Fruit fly (Drosophila melanogaster) whole organism, embryonic: ENCODE results near the gene CG43078.
A peak's percentile ranks its signal among the peaks of the same experiment; 100 is the strongest.

Source experiments
- Adf1 ChIP-seq: fragments of 200-800 bp; sonication (Bioruptor generic); IDR thresholded peaks from 2 replicates; pipeline ENCODE4 v1.3.6; 2022; ENCODE audit warnings: missing biosample characterization, missing genetic modification characterization
- Aef1 ChIP-seq: fragments of 200-800 bp; sonication (Bioruptor generic); IDR thresholded peaks from 3 replicates; pipeline ENCODE4 v1.3.6; 2022; ENCODE audit warnings: missing biosample characterization, missing genetic modification characterization
- BEAF-32 ChIP-seq: fragments of 200-800 bp; sonication (Bioruptor generic); optimal IDR thresholded peaks from 3 replicates; lab custom pipeline; 2017; ENCODE audit warnings: missing biosample characterization, missing genetic modification characterization, mild to moderate bottlenecking, moderate library complexity, missing genetic modification reagents
- Bdp1 ChIP-seq: fragments of 200-800 bp; sonication (Bioruptor generic); optimal IDR thresholded peaks from 3 replicates; lab custom pipeline; 2016; ENCODE audit warnings: missing biosample characterization, missing genetic modification characterization
- CG10267 ChIP-seq: fragments of 200-800 bp; sonication (Bioruptor generic); optimal IDR thresholded peaks from 2 replicates; lab custom pipeline; 2018; ENCODE audit warnings: missing biosample characterization, mild to moderate bottlenecking, missing genetic modification characterization, moderate library complexity
- CG10274 ChIP-seq: fragments of 200-800 bp; sonication (Bioruptor generic); optimal IDR thresholded peaks from 3 replicates; lab custom pipeline; 2017; ENCODE audit warnings: missing biosample characterization, mild to moderate bottlenecking, missing genetic modification characterization
- CG10366 ChIP-seq: fragments of 200-800 bp; sonication (Bioruptor generic); IDR thresholded peaks from 2 replicates; pipeline ENCODE4 v1.3.6; 2022; ENCODE audit warnings: missing biosample characterization, missing genetic modification characterization
- CG10431 ChIP-seq: fragments of 200-800 bp; sonication (Bioruptor generic); optimal IDR thresholded peaks from 3 replicates; lab custom pipeline; 2018; ENCODE audit warnings: missing biosample characterization, mild to moderate bottlenecking, missing genetic modification characterization
- CG11398 ChIP-seq: fragments of 200-800 bp; sonication (Bioruptor generic); optimal IDR thresholded peaks from 2 replicates; lab custom pipeline; 2016; ENCODE audit warnings: missing biosample characterization, missing genetic modification characterization
- CG11723 ChIP-seq: fragments of 200-800 bp; sonication (Bioruptor generic); optimal IDR thresholded peaks from 2 replicates; lab custom pipeline; 2017; ENCODE audit warnings: missing biosample characterization, mild to moderate bottlenecking, missing genetic modification characterization
- CG13123 ChIP-seq: fragments of 200-800 bp; sonication (Bioruptor generic); optimal IDR thresholded peaks from 2 replicates; lab custom pipeline; 2016; ENCODE audit warnings: missing biosample characterization, missing genetic modification characterization
- CG13296 ChIP-seq: fragments of 200-800 bp; sonication (Bioruptor generic); optimal IDR thresholded peaks from 3 replicates; lab custom pipeline; 2018; ENCODE audit warnings: missing biosample characterization, mild to moderate bottlenecking, missing genetic modification characterization
- CG14050 ChIP-seq: fragments of 200-800 bp; sonication (Bioruptor generic); IDR thresholded peaks from 3 replicates; pipeline ENCODE4 v1.3.6; 2022; ENCODE audit warnings: missing biosample characterization, missing genetic modification characterization
- CG1603 ChIP-seq: fragments of 200-800 bp; sonication (Bioruptor generic); optimal IDR thresholded peaks from 2 replicates; lab custom pipeline; 2019; ENCODE audit warnings: missing biosample characterization, mild to moderate bottlenecking, missing genetic modification characterization, moderate library complexity
- CG18011 ChIP-seq: fragments of 200-800 bp; sonication (Bioruptor generic); optimal IDR thresholded peaks from 2 replicates; lab custom pipeline; 2017; ENCODE audit warnings: missing biosample characterization, missing genetic modification characterization, mild to moderate bottlenecking, moderate library complexity, missing genotype
- CG18262 ChIP-seq: fragments of 200-800 bp; optimal IDR thresholded peaks from 3 replicates; lab custom pipeline; 2019; ENCODE audit warnings: missing biosample characterization, mild to moderate bottlenecking, missing genetic modification characterization, moderate library complexity
- CG2678 ChIP-seq: fragments of 200-800 bp; sonication (Bioruptor generic); optimal IDR thresholded peaks from 3 replicates; lab custom pipeline; 2019; ENCODE audit warnings: missing biosample characterization, mild to moderate bottlenecking, missing genetic modification characterization, moderate library complexity
- CG3726 ChIP-seq: fragments of 200-800 bp; sonication (Bioruptor generic); IDR thresholded peaks from 3 replicates; pipeline ENCODE4, ENCODE4 v1.3.6; 2022; ENCODE audit warnings: missing biosample characterization, missing genetic modification characterization
- CG6654 ChIP-seq: fragments of 200-800 bp; sonication (Bioruptor generic); optimal IDR thresholded peaks from 2 replicates; lab custom pipeline; 2017; ENCODE audit warnings: missing biosample characterization, mild to moderate bottlenecking, missing genetic modification characterization
- CG6813 ChIP-seq: fragments of 200-800 bp; sonication (Bioruptor generic); optimal IDR thresholded peaks from 2 replicates; lab custom pipeline; 2017; ENCODE audit warnings: missing biosample characterization, missing genetic modification characterization, mild to moderate bottlenecking, moderate library complexity, missing genetic modification reagents
- CG7556 ChIP-seq: fragments of 200-800 bp; sonication (Bioruptor generic); optimal IDR thresholded peaks from 2 replicates; lab custom pipeline; 2017; ENCODE audit warnings: missing biosample characterization, mild to moderate bottlenecking, missing genetic modification characterization
- CG8359 ChIP-seq: fragments of 200-800 bp; sonication (Bioruptor generic); optimal IDR thresholded peaks from 2 replicates; lab custom pipeline; 2017; ENCODE audit warnings: missing biosample characterization, mild to moderate bottlenecking, missing genetic modification characterization, borderline replicate concordance
- CG9797 ChIP-seq: fragments of 200-800 bp; sonication (Bioruptor generic); optimal IDR thresholded peaks from 3 replicates; lab custom pipeline; 2018; ENCODE audit warnings: missing biosample characterization, mild to moderate bottlenecking, missing genetic modification characterization
- CHES-1-like ChIP-seq: fragments of 200-800 bp; sonication (Bioruptor generic); optimal IDR thresholded peaks from 2 replicates; lab custom pipeline; 2016; ENCODE audit warnings: missing biosample characterization, missing genetic modification characterization
- CTCF ChIP-seq: fragments of 200-800 bp; sonication (Bioruptor generic); optimal IDR thresholded peaks from 2 replicates; lab custom pipeline; 2017; ENCODE audit warnings: missing biosample characterization, mild to moderate bottlenecking, missing genetic modification characterization, moderate library complexity
- Dad ChIP-seq: fragments of 200-800 bp; sonication (Bioruptor generic); optimal IDR thresholded peaks from 3 replicates; lab custom pipeline; 2016; ENCODE audit warnings: missing biosample characterization, missing genetic modification characterization
- Dp ChIP-seq: fragments of 200-800 bp; sonication (Bioruptor generic); optimal IDR thresholded peaks from 2 replicates; lab custom pipeline; 2018; ENCODE audit warnings: missing biosample characterization, mild to moderate bottlenecking, missing genetic modification characterization, moderate library complexity
- E2f1 ChIP-seq: fragments of 200-800 bp; sonication (Bioruptor generic); IDR thresholded peaks from 2 replicates; pipeline ENCODE4 v1.3.6; 2022; ENCODE audit warnings: missing biosample characterization, missing genetic modification characterization
- Ets97D ChIP-seq: fragments of 200-800 bp; sonication (Bioruptor generic); optimal IDR thresholded peaks from 3 replicates; lab custom pipeline; 2016; ENCODE audit warnings: missing biosample characterization, missing genetic modification characterization
- HLHmδ ChIP-seq: fragments of 200-800 bp; sonication (Bioruptor generic); optimal IDR thresholded peaks from 2 replicates; lab custom pipeline; 2018; ENCODE audit warnings: missing biosample characterization, mild to moderate bottlenecking, missing genetic modification characterization, moderate library complexity
- HmgZ ChIP-seq: fragments of 200-800 bp; sonication (Bioruptor generic); optimal IDR thresholded peaks from 2 replicates; lab custom pipeline; 2018; ENCODE audit warnings: missing biosample characterization, mild to moderate bottlenecking, missing genetic modification characterization
- Lhr ChIP-seq: fragments of 200-800 bp; sonication (Bioruptor generic); optimal IDR thresholded peaks from 3 replicates; lab custom pipeline; 2017; ENCODE audit warnings: mild to moderate bottlenecking, missing biosample characterization, missing genetic modification reagents, missing genetic modification characterization
- Med ChIP-seq: fragments of 200-800 bp; sonication (Bioruptor generic); peaks from one replicate; lab custom pipeline; 2016; ENCODE audit warnings: missing biosample characterization, missing genetic modification characterization, mild to moderate bottlenecking, inconsistent platforms, moderate library complexity
- Oli ChIP-seq: fragments of 200-800 bp; sonication (Bioruptor generic); optimal IDR thresholded peaks from 2 replicates; lab custom pipeline; 2018; ENCODE audit warnings: missing biosample characterization, mild to moderate bottlenecking, missing genetic modification characterization, moderate library complexity
- Rx ChIP-seq: fragments of 200-800 bp; sonication (Bioruptor generic); IDR thresholded peaks from 2 replicates; pipeline ENCODE4 v1.3.6; 2022; ENCODE audit warnings: missing biosample characterization, missing genetic modification characterization
- Sry-δ ChIP-seq: fragments of 200-800 bp; sonication (Bioruptor generic); optimal IDR thresholded peaks from 2 replicates; lab custom pipeline; 2016; ENCODE audit warnings: missing biosample characterization, missing genetic modification characterization
- Taf1 ChIP-seq: fragments of 200-800 bp; sonication (Bioruptor generic); IDR thresholded peaks from 2 replicates; pipeline ENCODE4 v1.3.6; 2022; ENCODE audit warnings: missing biosample characterization, missing genetic modification characterization
- crp ChIP-seq, 2 experiments: fragments of 200-800 bp; sonication (Bioruptor generic); optimal IDR thresholded peaks; 2 replicates in 1 of 2; 3 replicates in 1 of 2; lab custom pipeline; 2017; ENCODE audit warnings: missing biosample characterization in 2 of 2, missing genetic modification characterization in 2 of 2, mild to moderate bottlenecking in 1 of 2, moderate library complexity in 1 of 2
- da ChIP-seq: fragments of 200-800 bp; sonication (Bioruptor generic); optimal IDR thresholded peaks from 2 replicates; lab custom pipeline; 2016; ENCODE audit warnings: missing biosample characterization, missing genetic modification characterization
- dm ChIP-seq: fragments of 200-800 bp; sonication (Bioruptor generic); optimal IDR thresholded peaks from 3 replicates; lab custom pipeline; 2016; ENCODE audit warnings: missing biosample characterization, missing genetic modification characterization
- dpn ChIP-seq, 2 experiments: fragments of 200-800 bp; sonication (Bioruptor generic); optimal IDR thresholded peaks; 3 replicates each; lab custom pipeline; 2016; ENCODE audit warnings: missing biosample characterization in 2 of 2, missing genetic modification characterization in 2 of 2
- inv ChIP-seq: fragments of 200-800 bp; sonication (Bioruptor generic); IDR thresholded peaks from 2 replicates; pipeline ENCODE4 v1.3.6; 2022; ENCODE audit warnings: missing biosample characterization, missing genetic modification characterization; ENCODE audit not compliant: partially characterized antibody
- nerfin-2 ChIP-seq: fragments of 200-800 bp; sonication (Bioruptor generic); IDR thresholded peaks from 2 replicates; pipeline ENCODE4 v1.3.6; 2022; ENCODE audit warnings: missing biosample characterization, missing genetic modification characterization; ENCODE audit not compliant: partially characterized antibody
- nmo ChIP-seq: fragments of 200-800 bp; sonication (Bioruptor generic); optimal IDR thresholded peaks from 2 replicates; lab custom pipeline; 2018; ENCODE audit warnings: missing biosample characterization, mild to moderate bottlenecking, missing genetic modification characterization, moderate library complexity
- odd ChIP-seq: fragments of 200-800 bp; sonication (Bioruptor generic); optimal IDR thresholded peaks from 2 replicates; lab custom pipeline; 2017; ENCODE audit warnings: missing biosample characterization, mild to moderate bottlenecking, missing genetic modification characterization
- otp ChIP-seq: fragments of 200-800 bp; sonication (Bioruptor generic); IDR thresholded peaks from 3 replicates; pipeline ENCODE4, ENCODE4 v1.3.6; 2022; ENCODE audit warnings: missing biosample characterization, missing genetic modification characterization
- peb ChIP-seq: fragments of 200-800 bp; sonication (Bioruptor generic); IDR thresholded peaks from 2 replicates; pipeline ENCODE4 v1.3.6; 2022; ENCODE audit warnings: missing biosample characterization, missing genetic modification characterization
- pum ChIP-seq: fragments of 200-800 bp; sonication (Bioruptor generic); optimal IDR thresholded peaks from 2 replicates; lab custom pipeline; 2016; ENCODE audit warnings: missing biosample characterization, missing genetic modification characterization
- stwl ChIP-seq: fragments of 200-800 bp; sonication (Bioruptor generic); optimal IDR thresholded peaks from 3 replicates; lab custom pipeline; 2018; ENCODE audit warnings: missing biosample characterization, mild to moderate bottlenecking, missing genetic modification characterization, moderate library complexity
- zf30C ChIP-seq: fragments of 200-800 bp; sonication (Bioruptor generic); optimal IDR thresholded peaks from 3 replicates; lab custom pipeline; 2018; ENCODE audit warnings: missing biosample characterization, mild to moderate bottlenecking, missing genetic modification characterization

CG43078 gene

DNA sequence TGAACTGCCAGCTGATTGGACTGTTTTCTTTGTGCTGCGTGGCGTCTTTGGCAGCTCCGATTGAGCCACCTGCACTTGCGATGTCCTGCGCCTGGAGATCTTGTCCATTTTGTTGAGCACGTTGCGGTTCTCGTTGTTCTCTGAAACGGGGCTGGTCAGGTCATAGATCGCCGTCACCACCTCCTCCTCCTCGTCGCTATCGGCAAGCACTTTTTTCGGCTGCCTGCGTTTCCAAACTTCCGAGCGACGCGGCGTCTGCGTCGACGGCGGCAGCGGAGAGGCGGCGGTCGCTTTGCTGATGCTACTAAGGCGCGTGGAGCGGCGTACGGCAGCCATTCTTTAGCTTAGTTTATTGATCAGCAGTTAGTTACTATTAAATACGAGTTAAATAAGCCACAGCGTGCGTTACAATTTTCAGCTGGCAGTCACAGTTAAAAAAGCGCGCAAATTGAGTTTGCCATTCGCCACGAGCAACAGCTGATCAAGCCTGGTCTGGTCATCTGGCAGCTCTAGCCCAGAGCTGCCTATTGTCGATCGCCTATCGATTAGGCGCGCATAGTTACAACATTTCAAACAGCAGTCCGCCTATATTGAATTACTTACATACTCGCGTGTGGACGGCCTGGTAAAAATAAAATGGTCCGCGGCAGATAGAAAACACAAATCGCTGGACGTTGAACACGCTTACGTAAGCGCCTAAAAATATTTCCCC is 57.2 kb downstream of the CG43078 start, which contains the start of gene Cdc6 (continued):
- no peak for TF ChIP-seq CG10366 (GFP tag; lab: Robert Waterston, UW)
- TF ChIP-seq CG11723 (GFP tag; lab: Kevin White, UChicago) = no peak
- TF ChIP-seq dm (GFP tag; lab: Kevin White, UChicago) = peak; percentile 36
- peak; percentile 92 for TF ChIP-seq Adf1 (GFP tag; lab: Robert Waterston, UW)
- no peak for TF ChIP-seq CG18262 (tag; lab: Kevin White, UChicago)
- no peak for TF ChIP-seq CG13296 (GFP tag; lab: Kevin White, UChicago)
- no peak for TF ChIP-seq Bdp1 (GFP tag; lab: Kevin White, UChicago)
- TF ChIP-seq CG6813 (GFP tag; lab: Kevin White, UChicago) = no peak
- peak; percentile 99 for TF ChIP-seq Dp (GFP tag; lab: Kevin White, UChicago)
- peak; percentile 70; the same call in 1 of the 2 replicates for TF ChIP-seq E2f1
- peak; percentile 13 for TF ChIP-seq CG10267
- TF ChIP-seq CG6654 (GFP tag; lab: Kevin White, UChicago) = no peak
- TF ChIP-seq HmgZ = peak; percentile 1
- no peak for TF ChIP-seq CTCF (GFP tag; lab: Kevin White, UChicago)
- TF ChIP-seq Taf1 (GFP tag; lab: Robert Waterston, UW) = no peak
- TF ChIP-seq CG1603 (tag; lab: Kevin White, UChicago) = peak; percentile 71
- peak; percentile 78 for TF ChIP-seq Med (GFP tag; lab: Kevin White, UChicago)
- TF ChIP-seq pum (GFP tag; lab: Kevin White, UChicago) = no peak
- TF ChIP-seq CG11398 (GFP tag; lab: Kevin White, UChicago) = no peak
- TF ChIP-seq crp (GFP tag; optimal IDR thresholded peaks at IDR 0.05; lab: Kevin White, UChicago) = peak; percentile 82 to 96
- TF ChIP-seq CG14050 (GFP tag; lab: Robert Waterston, UW) = no peak
- no peak for TF ChIP-seq inv
- peak; percentile 7 for TF ChIP-seq nmo (GFP tag; lab: Kevin White, UChicago)
- TF ChIP-seq nerfin-2 = no peak
- no peak for TF ChIP-seq CG18011 (GFP tag; lab: Kevin White, UChicago)
- TF ChIP-seq CG13123 (GFP tag; lab: Kevin White, UChicago) = no peak
- TF ChIP-seq dpn (GFP tag; optimal IDR thresholded peaks at IDR 0.05; lab: Kevin White, UChicago) = no peak
- no peak for TF ChIP-seq HLHmδ (GFP tag; lab: Kevin White, UChicago)
- peak; percentile 58 for TF ChIP-seq stwl (tag; lab: Kevin White, UChicago)
- no peak for TF ChIP-seq odd
- TF ChIP-seq Rx (GFP tag; lab: Robert Waterston, UW) = no peak
- peak; percentile 47 for TF ChIP-seq Sry-δ (GFP tag; lab: Kevin White, UChicago)
- no peak for TF ChIP-seq Oli (tag; lab: Kevin White, UChicago)
- TF ChIP-seq Ets97D (GFP tag; lab: Kevin White, UChicago) = peak; percentile 20
- TF ChIP-seq BEAF-32 (GFP tag; lab: Kevin White, UChicago) = peak; percentile 46
- TF ChIP-seq CG9797 (GFP tag; lab: Kevin White, UChicago) = peak; percentile 29
- no peak for TF ChIP-seq CG8359
- TF ChIP-seq Dad (GFP tag; lab: Kevin White, UChicago) = no peak
- no peak for TF ChIP-seq otp (GFP tag; lab: Robert Waterston, UW)
- TF ChIP-seq Lhr (GFP tag; lab: Kevin White, UChicago) = peak; percentile 48
- no peak for TF ChIP-seq CG3726 (GFP tag; lab: Robert Waterston, UW)
- no peak for TF ChIP-seq da
- no peak for TF ChIP-seq peb
- TF ChIP-seq CHES-1-like (GFP tag; lab: Kevin White, UChicago) = peak; percentile 4
- no peak for TF ChIP-seq Aef1
- TF ChIP-seq CG2678 (tag; lab: Kevin White, UChicago) = no peak
- no peak for TF ChIP-seq CG10274 (GFP tag; lab: Kevin White, UChicago)
- no peak for TF ChIP-seq CG7556 (GFP tag; lab: Kevin White, UChicago)
- TF ChIP-seq zf30C (GFP tag; lab: Kevin White, UChicago) = no peak
- no peak for TF ChIP-seq CG10431 (GFP tag; lab: Kevin White, UChicago)
